Fruit fly (Drosophila melanogaster): ENCODE data around the gene Npc2d.

Npc2d gene

DNA sequence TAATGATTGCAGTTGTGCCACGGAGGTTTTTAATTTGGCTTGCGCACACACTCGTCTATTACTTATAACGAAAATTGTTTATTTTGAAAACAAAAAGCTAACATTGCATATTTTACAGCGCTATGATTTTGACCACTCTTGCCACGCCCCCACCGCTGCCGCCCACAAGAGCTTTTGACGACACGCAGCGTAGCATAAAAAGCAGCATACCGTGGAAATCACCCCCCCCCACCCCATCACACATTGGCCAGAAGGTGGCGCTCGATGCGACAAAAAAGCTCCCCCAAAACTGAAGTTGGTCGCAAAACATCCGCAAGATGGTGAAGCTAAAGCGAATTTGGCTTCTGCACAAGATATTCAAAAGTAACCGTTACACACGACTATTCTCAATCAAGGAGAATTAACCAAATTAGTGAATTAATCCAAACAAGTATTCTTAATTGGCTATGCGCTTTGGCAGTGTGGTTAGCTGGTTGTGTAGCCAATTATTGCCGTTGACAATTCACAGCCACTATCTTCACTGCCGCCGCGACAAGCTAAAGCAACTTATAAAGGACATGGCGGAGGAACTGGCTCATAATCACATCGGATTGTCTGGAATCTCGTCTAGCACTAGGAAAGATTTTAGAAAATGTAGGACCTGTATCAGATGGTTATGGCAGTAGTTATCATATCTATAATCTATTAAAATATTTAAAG is 44.8 kb upstream of the Npc2d start (continued):
- 0 out of 2 replicates have a peak, but pooled peaks have one; percentile 16 for TF ChIP-seq Awh (GFP tag; IDR thresholded peaks at IDR 0.05)
- no peak for TF ChIP-seq CG3838 (GFP tag; optimal IDR thresholded peaks at IDR 0.05)
- no peak for TF ChIP-seq eve (GFP tag; optimal IDR thresholded peaks at IDR 0.05)
- TF ChIP-seq MTF-1 (GFP tag; optimal IDR thresholded peaks at IDR 0.05; ENCODE audit: borderline replicate concordance): peak; percentile 17
- TF ChIP-seq CG12299 (tag; optimal IDR thresholded peaks at IDR 0.05): no peak
- TF ChIP-seq NC2α (GFP tag; optimal IDR thresholded peaks at IDR 0.05): no peak
- no peak for TF ChIP-seq ewg (GFP tag; optimal IDR thresholded peaks at IDR 0.05)
- no peak for TF ChIP-seq BtbVII (GFP tag; optimal IDR thresholded peaks at IDR 0.05)
- TF ChIP-seq az2 (GFP tag; optimal IDR thresholded peaks at IDR 0.05): no peak
- TF ChIP-seq peb (GFP tag; IDR thresholded peaks at IDR 0.05): 0 out of 2 replicates have a peak, but pooled peaks have one; percentile 31
- TF ChIP-seq CG15514 (GFP tag; optimal IDR thresholded peaks at IDR 0.05): peak; percentile 57
- TF ChIP-seq jigr1 (GFP tag; IDR thresholded peaks at IDR 0.05): no peak
- TF ChIP-seq her (GFP tag; optimal IDR thresholded peaks at IDR 0.05): no peak
- peak; percentile 59 for TF ChIP-seq Ptx1 (GFP tag; IDR thresholded peaks at IDR 0.05)
- 0 out of 3 replicates have a peak, but pooled peaks have one; percentile 50 for TF ChIP-seq CG11093 (GFP tag; IDR thresholded peaks at IDR 0.05)
- no peak for TF ChIP-seq inv (GFP tag; IDR thresholded peaks at IDR 0.05; ENCODE audit: partially characterized antibody)
- no peak for TF ChIP-seq Ravus (GFP tag; IDR thresholded peaks at IDR 0.05)
- peak; percentile 45; the same call in 1 of the 3 replicates for TF ChIP-seq dysf (GFP tag; IDR thresholded peaks at IDR 0.05)
- peak in 1 of 2 experiments; percentile 24 for TF ChIP-seq Hr51 (GFP tag; optimal IDR thresholded peaks at IDR 0.05)
- TF ChIP-seq hb (GFP tag; IDR thresholded peaks at IDR 0.05; ENCODE audit: partially characterized antibody): no peak
- TF ChIP-seq Scr (GFP tag; IDR thresholded peaks at IDR 0.05; ENCODE audit: partially characterized antibody): no peak
- TF ChIP-seq gsb-n (tag; optimal IDR thresholded peaks at IDR 0.05): no peak
- no peak for TF ChIP-seq CG11695 (GFP tag; IDR thresholded peaks at IDR 0.05)
- TF ChIP-seq Sry-β (GFP tag; optimal IDR thresholded peaks at IDR 0.05): no peak
- TF ChIP-seq CG5245 (GFP tag; optimal IDR thresholded peaks at IDR 0.05): peak; percentile 5
- TF ChIP-seq dpn (GFP tag; optimal IDR thresholded peaks at IDR 0.05): peak in 1 of 2 experiments; percentile 44
- peak; percentile 18 for TF ChIP-seq CG13624 (GFP tag; optimal IDR thresholded peaks at IDR 0.05)
- no peak for TF ChIP-seq Sin3A (optimal IDR thresholded peaks at IDR 0.05)
- no peak for TF ChIP-seq CG17568 (GFP tag; optimal IDR thresholded peaks at IDR 0.05)
- TF ChIP-seq CG9609 (GFP tag; optimal IDR thresholded peaks at IDR 0.05): no peak
- TF ChIP-seq CG4617 (GFP tag; optimal IDR thresholded peaks at IDR 0.05; ENCODE audit: borderline replicate concordance): no peak
- no peak for TF ChIP-seq Dip3 (GFP tag; optimal IDR thresholded peaks at IDR 0.05)
- no peak for TF ChIP-seq Fer2 (tag; optimal IDR thresholded peaks at IDR 0.05)
- peak; percentile 63 for TF ChIP-seq Side (GFP tag; optimal IDR thresholded peaks at IDR 0.05)
- TF ChIP-seq insv (GFP tag; optimal IDR thresholded peaks at IDR 0.05): no peak
- no peak for TF ChIP-seq CG10654 (GFP tag; optimal IDR thresholded peaks at IDR 0.05)
- TF ChIP-seq bigmax (GFP tag; optimal IDR thresholded peaks at IDR 0.05): no peak
- TF ChIP-seq CG17912 (GFP tag; optimal IDR thresholded peaks at IDR 0.05): peak; percentile 45
- TF ChIP-seq Rx (GFP tag; IDR thresholded peaks at IDR 0.05): no peak
- TF ChIP-seq CG17361 (GFP tag; IDR thresholded peaks at IDR 0.05): no peak
- TF ChIP-seq YL-1 (GFP tag; optimal IDR thresholded peaks at IDR 0.05): no peak
- TF ChIP-seq tgo (GFP tag; IDR thresholded peaks at IDR 0.05): peak; percentile 43; the same call in 1 of the 3 replicates
- peak; percentile 43 for TF ChIP-seq CG15269 (tag; optimal IDR thresholded peaks at IDR 0.05)
